Fruit fly (Drosophila melanogaster) whole organism, wandering third instar larva: ENCODE measurements around the gene S-Lap4.

Experiments
- CG32264 ChIP-seq: fragments of 200-800 bp; sonication (Bioruptor generic); optimal IDR thresholded peaks from 2 replicates; lab custom pipeline; 2016; ENCODE audit warnings: missing biosample characterization, missing genetic modification characterization
- CG9705 ChIP-seq: fragments of 200-800 bp; sonication (Bioruptor generic); optimal IDR thresholded peaks from 2 replicates; lab custom pipeline; 2018; ENCODE audit warnings: missing biosample characterization, mild to moderate bottlenecking, missing genetic modification characterization
- HLH106 ChIP-seq: fragments of 200-800 bp; optimal IDR thresholded peaks from 3 replicates; lab custom pipeline; 2019; ENCODE audit warnings: missing biosample characterization, mild to moderate bottlenecking, missing genetic modification characterization, moderate library complexity
- Hr78 ChIP-seq: fragments of >200 bp; optimal IDR thresholded peaks from 2 replicates; lab custom pipeline; 2017; ENCODE audit warnings: missing biosample characterization, missing genetic modification characterization
- Hr83 ChIP-seq: fragments of 200-300 bp; sonication (Bioruptor generic); optimal IDR thresholded peaks from 2 replicates; lab custom pipeline; 2016; ENCODE audit warnings: missing biosample characterization, mild to moderate bottlenecking, missing genetic modification characterization, moderate library complexity; ENCODE audit not compliant: poor library complexity, severe bottlenecking
- Jra ChIP-seq: sonication (Bioruptor generic); optimal IDR thresholded peaks from 2 replicates; lab custom pipeline; 2016; ENCODE audit warnings: missing biosample characterization, missing genetic modification characterization
- Mio ChIP-seq: sonication (Bioruptor generic); optimal IDR thresholded peaks from 2 replicates; lab custom pipeline; 2016; ENCODE audit warnings: missing biosample characterization, missing genetic modification characterization
- Myc ChIP-seq: fragments of >200 bp; optimal IDR thresholded peaks from 2 replicates; lab custom pipeline; 2017
- N ChIP-seq: fragments of >200 bp; optimal IDR thresholded peaks from 2 replicates; lab custom pipeline; 2018; ENCODE audit warnings: missing biosample characterization, missing external identifiers, missing genetic modification characterization
- OdsH ChIP-seq: fragments of 200-800 bp; sonication (Bioruptor generic); optimal IDR thresholded peaks from 2 replicates; lab custom pipeline; 2016; ENCODE audit warnings: missing biosample characterization, mild to moderate bottlenecking, missing genetic modification characterization
- Sp1 ChIP-seq: fragments of 200-800 bp; sonication (Bioruptor generic); optimal IDR thresholded peaks from 3 replicates; lab custom pipeline; 2019; ENCODE audit warnings: missing biosample characterization, mild to moderate bottlenecking, missing genetic modification characterization, moderate library complexity
- br ChIP-seq: fragments of 200-800 bp; sonication (Bioruptor generic); optimal IDR thresholded peaks from 2 replicates; lab custom pipeline; 2016; ENCODE audit warnings: missing biosample characterization, missing genetic modification characterization
- brk ChIP-seq: fragments of 200-800 bp; sonication (Bioruptor generic); optimal IDR thresholded peaks from 2 replicates; lab custom pipeline; 2016; ENCODE audit warnings: missing biosample characterization, mild to moderate bottlenecking, missing genetic modification characterization
- dl ChIP-seq, 2 experiments: fragments of 175-275, 200-275 bp in 1 of 2; fragments of 200-275 bp in 1 of 2; sonication (Bioruptor generic); optimal IDR thresholded peaks; lab custom pipeline; 2018; ENCODE audit warnings: mild to moderate bottlenecking in 2 of 2, missing biosample characterization in 2 of 2, missing genetic modification characterization in 2 of 2, moderate library complexity in 2 of 2; ENCODE audit not compliant: partially characterized antibody in 2 of 2, insufficient read depth in 1 of 2
- dmrt93B ChIP-seq: fragments of 200-800 bp; sonication (Bioruptor generic); optimal IDR thresholded peaks from 2 replicates; lab custom pipeline; 2018; ENCODE audit warnings: missing biosample characterization, mild to moderate bottlenecking, missing genetic modification characterization
- dsf ChIP-seq: sonication (Bioruptor generic); optimal IDR thresholded peaks from 2 replicates; lab custom pipeline; 2016; ENCODE audit warnings: missing biosample characterization, missing genetic modification characterization, borderline replicate concordance
- foxo ChIP-seq, 2 experiments: fragments of 200-800 bp; sonication (Bioruptor generic); optimal IDR thresholded peaks; 2 replicates in 1 of 2; 3 replicates in 1 of 2; lab custom pipeline; 2016 to 2017; ENCODE audit warnings: missing biosample characterization in 2 of 2, missing genetic modification characterization in 2 of 2
- fru ChIP-seq: fragments of 200-800 bp; sonication (Bioruptor generic); optimal IDR thresholded peaks from 3 replicates; lab custom pipeline; 2016; ENCODE audit warnings: missing biosample characterization, mild to moderate bottlenecking, missing genetic modification characterization
- h ChIP-seq: fragments of 200-800 bp; sonication (Bioruptor generic); optimal IDR thresholded peaks from 3 replicates; lab custom pipeline; 2016; ENCODE audit warnings: missing biosample characterization, mild to moderate bottlenecking, missing genetic modification characterization
- pan ChIP-seq: fragments of >200 bp; optimal IDR thresholded peaks from 2 replicates; lab custom pipeline; 2017
- psq ChIP-seq: fragments of 200-800 bp; sonication (Bioruptor generic); optimal IDR thresholded peaks from 3 replicates; lab custom pipeline; 2017; ENCODE audit warnings: missing biosample characterization, mild to moderate bottlenecking, missing genetic modification characterization, moderate library complexity
- rgr ChIP-seq: fragments of 200-800 bp; sonication (Bioruptor generic); optimal IDR thresholded peaks from 3 replicates; lab custom pipeline; 2016; ENCODE audit warnings: missing biosample characterization, mild to moderate bottlenecking, missing genetic modification characterization
- sv ChIP-seq: fragments of 200-800 bp; sonication (Bioruptor generic); optimal IDR thresholded peaks from 3 replicates; lab custom pipeline; 2016; ENCODE audit warnings: missing biosample characterization, missing genetic modification characterization
- woc ChIP-seq: sonication (Bioruptor generic); optimal IDR thresholded peaks from 2 replicates; lab custom pipeline; 2016; ENCODE audit warnings: missing biosample characterization, mild to moderate bottlenecking, missing genetic modification characterization

S-Lap4 gene

dm6 chr3L:10516707-10517450 is 26.2 kb downstream of the S-Lap4 start:
- TF ChIP-seq Sp1 (GFP tag; lab: Kevin White, UChicago) (peak; percentile 23), dsf (GFP tag; lab: Kevin White, UChicago) (no peak), foxo (GFP tag; optimal IDR thresholded peaks at IDR 0.05; lab: Kevin White, UChicago) (peak in 1 of 2 experiments; percentile 33), Jra (GFP tag; lab: Kevin White, UChicago) (no peak), CG9705 (GFP tag; lab: Kevin White, UChicago) (no peak), OdsH (GFP tag; lab: Kevin White, UChicago) (no peak), Myc (lab: Kevin White, UChicago) (no peak), dmrt93B (GFP tag; lab: Kevin White, UChicago) (peak; percentile 11), psq (GFP tag; lab: Kevin White, UChicago) (peak; percentile 10), HLH106 (tag; lab: Kevin White, UChicago) (peak; percentile 25), CG32264 (GFP tag; lab: Kevin White, UChicago) (no peak)

dm6 chr3L:10517451-10518385 is 27.1 kb downstream of the S-Lap4 start:
- TF ChIP-seq Jra (GFP tag; lab: Kevin White, UChicago) (no peak), foxo (GFP tag; optimal IDR thresholded peaks at IDR 0.05; lab: Kevin White, UChicago) (peak in 1 of 2 experiments; percentile 13), dmrt93B (GFP tag; lab: Kevin White, UChicago) (no peak), psq (GFP tag; lab: Kevin White, UChicago) (peak; percentile 93)

dm6 chr3L:10518945-10519344 is 28.3 kb downstream of the S-Lap4 start:
- no peak for TF ChIP-seq fru (GFP tag; lab: Kevin White, UChicago)
- TF ChIP-seq Hr83 (GFP tag; lab: Kevin White, UChicago): peak; percentile 42
- TF ChIP-seq psq (GFP tag; lab: Kevin White, UChicago): no peak
- no peak for TF ChIP-seq brk (GFP tag; lab: Kevin White, UChicago)
- peak; percentile 0 for TF ChIP-seq rgr (GFP tag; lab: Kevin White, UChicago)
- peak in 1 of 2 experiments; percentile 23 for TF ChIP-seq foxo (GFP tag; optimal IDR thresholded peaks at IDR 0.05; lab: Kevin White, UChicago)
- TF ChIP-seq Hr78 (GFP tag; lab: Kevin White, UChicago): no peak
- peak; percentile 3 for TF ChIP-seq sv (GFP tag; lab: Kevin White, UChicago)
- no peak for TF ChIP-seq dsf (GFP tag; lab: Kevin White, UChicago)

dm6 chr3L:10521624-10522023 is 31.0 kb downstream of the S-Lap4 start:
- TF ChIP-seq br (GFP tag; lab: Kevin White, UChicago) (no peak), Mio (GFP tag; lab: Kevin White, UChicago) (no peak), psq (GFP tag; lab: Kevin White, UChicago) (peak; percentile 19), h (peak; percentile 31), CG32264 (GFP tag; lab: Kevin White, UChicago) (no peak), Jra (GFP tag; lab: Kevin White, UChicago) (no peak), woc (GFP tag; lab: Kevin White, UChicago) (no peak), dl (GFP tag; optimal IDR thresholded peaks at IDR 0.05; lab: Kevin White, UChicago; ENCODE audit: insufficient read depth in 1 of 2, partially characterized antibody in 2 of 2) (no peak), sv (GFP tag; lab: Kevin White, UChicago) (no peak), Sp1 (GFP tag; lab: Kevin White, UChicago) (no peak), rgr (GFP tag; lab: Kevin White, UChicago) (no peak), Hr83 (GFP tag; lab: Kevin White, UChicago) (no peak)

dm6 chr3L:10522391-10523214 is 31.9 kb downstream of the S-Lap4 start:
- no peak for TF ChIP-seq OdsH (GFP tag; lab: Kevin White, UChicago)
- no peak for TF ChIP-seq pan (lab: Kevin White, UChicago)
- TF ChIP-seq N (GFP tag; lab: Kevin White, UChicago): no peak
- no peak for TF ChIP-seq br (GFP tag; lab: Kevin White, UChicago)
- no peak for TF ChIP-seq brk (GFP tag; lab: Kevin White, UChicago)
- no peak for TF ChIP-seq dmrt93B (GFP tag; lab: Kevin White, UChicago)
